Fruit fly (Drosophila melanogaster) whole organism, embryonic: Measurements from ENCODE around the gene CG42393.

Source experiments
- Asciz ChIP-seq: fragments of 200-800 bp; sonication (Bioruptor generic); optimal IDR thresholded peaks from 2 replicates; lab custom pipeline; 2017; ENCODE audit warnings: missing biosample characterization, mild to moderate bottlenecking, missing genetic modification characterization, missing genetic modification reagents
- Bgb ChIP-seq: fragments of 200-800 bp; sonication (Bioruptor generic); IDR thresholded peaks from 2 replicates; pipeline ENCODE4 v1.3.6; 2022; ENCODE audit warnings: missing biosample characterization, missing genetic modification characterization; ENCODE audit not compliant: partially characterized antibody
- CG11398 ChIP-seq: fragments of 200-800 bp; sonication (Bioruptor generic); optimal IDR thresholded peaks from 2 replicates; lab custom pipeline; 2016; ENCODE audit warnings: missing biosample characterization, missing genetic modification characterization
- CG11504 ChIP-seq: fragments of 200-800 bp; sonication (Bioruptor generic); optimal IDR thresholded peaks from 3 replicates; lab custom pipeline; 2019; ENCODE audit warnings: missing biosample characterization, mild to moderate bottlenecking, missing genetic modification characterization, moderate library complexity
- CG11695 ChIP-seq: fragments of 200-800 bp; sonication (Bioruptor generic); IDR thresholded peaks from 3 replicates; pipeline ENCODE4 v1.3.6; 2022; ENCODE audit warnings: missing biosample characterization, missing genetic modification characterization
- CG11723 ChIP-seq: fragments of 200-800 bp; sonication (Bioruptor generic); optimal IDR thresholded peaks from 2 replicates; lab custom pipeline; 2017; ENCODE audit warnings: missing biosample characterization, mild to moderate bottlenecking, missing genetic modification characterization
- CG12744 ChIP-seq: fragments of 200-800 bp; sonication (Bioruptor generic); optimal IDR thresholded peaks from 2 replicates; lab custom pipeline; 2016; ENCODE audit warnings: missing biosample characterization, missing genetic modification characterization
- CG13624 ChIP-seq: fragments of 200-800 bp; sonication (Bioruptor generic); optimal IDR thresholded peaks from 2 replicates; lab custom pipeline; 2016; ENCODE audit warnings: missing biosample characterization, missing genetic modification characterization
- CG14860 ChIP-seq: fragments of 200-800 bp; sonication (Bioruptor generic); IDR thresholded peaks from 3 replicates; pipeline ENCODE4 v1.3.6; 2022; ENCODE audit warnings: missing biosample characterization, missing genetic modification characterization; ENCODE audit not compliant: partially characterized antibody
- CG15073 ChIP-seq: fragments of 200-800 bp; sonication (Bioruptor generic); optimal IDR thresholded peaks from 2 replicates; lab custom pipeline; 2016; ENCODE audit warnings: missing biosample characterization, missing genetic modification characterization
- CG1647 ChIP-seq: fragments of 200-800 bp; sonication (Bioruptor generic); optimal IDR thresholded peaks from 3 replicates; lab custom pipeline; 2016; ENCODE audit warnings: missing biosample characterization, missing genetic modification characterization
- CG18764 ChIP-seq: fragments of 200-800 bp; sonication (Bioruptor generic); optimal IDR thresholded peaks from 3 replicates; lab custom pipeline; 2016; ENCODE audit warnings: missing biosample characterization, missing genetic modification characterization
- CG3065 ChIP-seq: fragments of 200-800 bp; sonication (Bioruptor generic); optimal IDR thresholded peaks from 2 replicates; lab custom pipeline; 2016; ENCODE audit warnings: missing biosample characterization, missing genetic modification characterization
- CG43689 ChIP-seq: fragments of 200-800 bp; sonication (Bioruptor generic); IDR thresholded peaks from 2 replicates; pipeline ENCODE4 v1.3.6; 2022; ENCODE audit warnings: missing biosample characterization, missing genetic modification characterization
- CG4404 ChIP-seq: fragments of 200-800 bp; sonication (Bioruptor generic); IDR thresholded peaks from 2 replicates; pipeline ENCODE4 v1.3.6; 2022; ENCODE audit warnings: missing biosample characterization, missing genetic modification characterization
- CG4854 ChIP-seq: fragments of 200-800 bp; sonication (Bioruptor generic); optimal IDR thresholded peaks from 2 replicates; lab custom pipeline; 2016; ENCODE audit warnings: missing biosample characterization, missing genetic modification characterization, inconsistent platforms
- CTCF ChIP-seq: fragments of 200-800 bp; sonication (Bioruptor generic); optimal IDR thresholded peaks from 2 replicates; lab custom pipeline; 2017; ENCODE audit warnings: missing biosample characterization, mild to moderate bottlenecking, missing genetic modification characterization, moderate library complexity
- D19A ChIP-seq: fragments of 200-800 bp; optimal IDR thresholded peaks from 3 replicates; lab custom pipeline; 2019; ENCODE audit warnings: missing biosample characterization, mild to moderate bottlenecking, missing genetic modification characterization, moderate library complexity
- Dp ChIP-seq: fragments of 200-800 bp; sonication (Bioruptor generic); optimal IDR thresholded peaks from 2 replicates; lab custom pipeline; 2018; ENCODE audit warnings: missing biosample characterization, mild to moderate bottlenecking, missing genetic modification characterization, moderate library complexity
- E2f2 ChIP-seq: fragments of 200-800 bp; sonication (Bioruptor generic); IDR thresholded peaks from 2 replicates; pipeline ENCODE4 v1.3.6; 2022; ENCODE audit warnings: missing biosample characterization, missing genetic modification characterization
- Elba2 ChIP-seq: fragments of 200-800 bp; sonication (Bioruptor generic); optimal IDR thresholded peaks from 3 replicates; lab custom pipeline; 2016; ENCODE audit warnings: missing biosample characterization, missing genetic modification characterization
- GATAe ChIP-seq: fragments of 200-800 bp; sonication (Bioruptor generic); conservative IDR thresholded peaks from 2 replicates; pipeline ENCODE4 v1.3.6; 2022; ENCODE audit warnings: missing biosample characterization, missing genetic modification characterization
- Gug ChIP-seq: fragments of 200-800 bp; sonication (Bioruptor generic); IDR thresholded peaks from 4 replicates; pipeline ENCODE4 v1.3.6; 2022; ENCODE audit warnings: missing biosample characterization, missing genetic modification characterization
- Hr39 ChIP-seq: fragments of >200 bp; optimal IDR thresholded peaks from 2 replicates; lab custom pipeline; 2017
- Lim3 ChIP-seq: fragments of 200-800 bp; sonication (Bioruptor generic); IDR thresholded peaks from 2 replicates; pipeline ENCODE4 v1.3.6; 2022; ENCODE audit warnings: missing biosample characterization, missing genetic modification characterization
- MESR4 ChIP-seq: fragments of 200-800 bp; sonication (Bioruptor generic); optimal IDR thresholded peaks from 2 replicates; lab custom pipeline; 2018; ENCODE audit warnings: missing biosample characterization, mild to moderate bottlenecking, missing genetic modification characterization, moderate library complexity
- Med ChIP-seq: fragments of 200-800 bp; sonication (Bioruptor generic); peaks from one replicate; lab custom pipeline; 2016; ENCODE audit warnings: missing biosample characterization, missing genetic modification characterization, mild to moderate bottlenecking, inconsistent platforms, moderate library complexity
- Mes4 ChIP-seq: fragments of 200-800 bp; sonication (Bioruptor generic); optimal IDR thresholded peaks from 2 replicates; lab custom pipeline; 2016; ENCODE audit warnings: missing biosample characterization, missing genetic modification characterization
- Neu2 ChIP-seq: fragments of 200-800 bp; sonication (Bioruptor generic); optimal IDR thresholded peaks from 3 replicates; lab custom pipeline; 2016; ENCODE audit warnings: missing biosample characterization, missing genetic modification characterization, borderline replicate concordance
- Nf-YA ChIP-seq: fragments of 200-800 bp; sonication (Bioruptor generic); IDR thresholded peaks from 2 replicates; pipeline ENCODE4 v1.3.6; 2022; ENCODE audit warnings: missing biosample characterization, missing genetic modification characterization
- Trl ChIP-seq, 3 experiments: fragments of >200 bp in 2 of 3; fragments of 200-800 bp in 1 of 3; sonication (Bioruptor generic) in 1 of 3; optimal IDR thresholded peaks; 2 replicates in 1 of 3; 3 replicates in 2 of 3; lab custom pipeline; 2016 to 2017; ENCODE audit warnings: missing biosample characterization in 1 of 3, missing genetic modification characterization in 1 of 3
- ato ChIP-seq: fragments of 200-800 bp; sonication (Bioruptor generic); IDR thresholded peaks from 2 replicates; pipeline ENCODE4 v1.3.6; 2022; ENCODE audit warnings: missing biosample characterization, missing genetic modification characterization; ENCODE audit not compliant: partially characterized antibody
- bbx ChIP-seq: fragments of 200-800 bp; sonication (Bioruptor generic); IDR thresholded peaks from 2 replicates; pipeline ENCODE4 v1.3.6; 2022; ENCODE audit warnings: missing biosample characterization, missing genetic modification characterization; ENCODE audit not compliant: partially characterized antibody
- caup ChIP-seq: fragments of 200-800 bp; sonication (Bioruptor generic); optimal IDR thresholded peaks from 3 replicates; lab custom pipeline; 2017; ENCODE audit warnings: missing biosample characterization, mild to moderate bottlenecking, missing genetic modification characterization, moderate library complexity; ENCODE audit not compliant: severe bottlenecking
- ci ChIP-seq: fragments of 200-800 bp; sonication (Bioruptor generic); IDR thresholded peaks from 3 replicates; pipeline ENCODE4 v1.3.6; 2022; ENCODE audit warnings: missing biosample characterization, missing genetic modification characterization
- cwo ChIP-seq: fragments of 200-800 bp; sonication (Bioruptor generic); optimal IDR thresholded peaks from 3 replicates; lab custom pipeline; 2017; ENCODE audit warnings: missing biosample characterization, missing genetic modification characterization, mild to moderate bottlenecking, moderate library complexity, missing genetic modification reagents
- en ChIP-seq: fragments of 200-800 bp; sonication (Bioruptor generic); optimal IDR thresholded peaks from 2 replicates; lab custom pipeline; 2016; ENCODE audit warnings: missing biosample characterization, missing genetic modification characterization
- gfzf ChIP-seq: fragments of 200-800 bp; sonication (Bioruptor generic); optimal IDR thresholded peaks from 2 replicates; lab custom pipeline; 2016; ENCODE audit warnings: missing biosample characterization, mild to moderate bottlenecking, missing genetic modification characterization, moderate library complexity
- ken ChIP-seq: fragments of 200-800 bp; sonication (Bioruptor generic); IDR thresholded peaks from 3 replicates; pipeline ENCODE4 v1.3.6; 2022; ENCODE audit warnings: missing biosample characterization, missing genetic modification characterization
- mam ChIP-seq: fragments of 200-800 bp; sonication (Bioruptor generic); optimal IDR thresholded peaks from 3 replicates; lab custom pipeline; 2016; ENCODE audit warnings: missing biosample characterization, missing genetic modification characterization
- mirr ChIP-seq: fragments of 200-800 bp; sonication (Bioruptor generic); optimal IDR thresholded peaks from 3 replicates; lab custom pipeline; 2018; ENCODE audit warnings: missing biosample characterization, mild to moderate bottlenecking, missing genetic modification characterization
- nau ChIP-seq: fragments of 200-800 bp; sonication (Bioruptor generic); optimal IDR thresholded peaks from 3 replicates; lab custom pipeline; 2017; ENCODE audit warnings: missing biosample characterization, mild to moderate bottlenecking, missing genetic modification characterization, missing genetic modification reagents
- nmo ChIP-seq: fragments of 200-800 bp; sonication (Bioruptor generic); optimal IDR thresholded peaks from 2 replicates; lab custom pipeline; 2018; ENCODE audit warnings: missing biosample characterization, mild to moderate bottlenecking, missing genetic modification characterization, moderate library complexity
- onecut ChIP-seq: fragments of 200-800 bp; sonication (Bioruptor generic); IDR thresholded peaks from 2 replicates; pipeline ENCODE4 v1.3.6; 2022; ENCODE audit warnings: missing biosample characterization, missing genetic modification characterization
- pros ChIP-seq: fragments of 200-800 bp; sonication (Bioruptor generic); optimal IDR thresholded peaks from 3 replicates; lab custom pipeline; 2019; ENCODE audit warnings: missing biosample characterization, mild to moderate bottlenecking, missing genetic modification characterization, moderate library complexity
- pzg ChIP-seq: fragments of 200-800 bp; sonication (Bioruptor generic); optimal IDR thresholded peaks from 3 replicates; lab custom pipeline; 2018; ENCODE audit warnings: missing biosample characterization, mild to moderate bottlenecking, missing genetic modification characterization, moderate library complexity
- rib ChIP-seq: fragments of 200-800 bp; sonication (Bioruptor generic); IDR thresholded peaks from 2 replicates; pipeline ENCODE4 v1.3.6; 2022; ENCODE audit warnings: missing biosample characterization, missing genetic modification characterization
- slbo ChIP-seq: fragments of 200-800 bp; sonication (Bioruptor generic); IDR thresholded peaks from 2 replicates; pipeline ENCODE4 v1.3.6; 2022; ENCODE audit warnings: missing biosample characterization, missing genetic modification characterization
- sob ChIP-seq: fragments of 200-800 bp; sonication (Bioruptor generic); IDR thresholded peaks from 2 replicates; pipeline ENCODE4 v1.3.6; 2022; ENCODE audit warnings: missing biosample characterization, missing genetic modification characterization
- wdn ChIP-seq: fragments of 200-800 bp; sonication (Bioruptor generic); IDR thresholded peaks from 2 replicates; pipeline ENCODE4 v1.3.6; 2022; ENCODE audit warnings: missing biosample characterization, missing genetic modification characterization

CG42393 gene

dm6 chr3L:18023622-18024021 is 18.9 kb upstream of the CG42393 start (continued):
- peak; percentile 36; the same call in 1 of the 2 replicates for TF ChIP-seq GATAe (GFP tag; lab: Robert Waterston, UW)
- no peak for TF ChIP-seq pzg
- TF ChIP-seq Asciz (GFP tag; lab: Kevin White, UChicago) = no peak
- TF ChIP-seq CG4854 (GFP tag; lab: Kevin White, UChicago) = no peak
- peak; percentile 67; the same call in 2 of the 3 replicates for TF ChIP-seq CG11695 (GFP tag; lab: Robert Waterston, UW)
- TF ChIP-seq Dp = no peak
- no peak for TF ChIP-seq Elba2 (GFP tag; lab: Kevin White, UChicago)
- no peak for TF ChIP-seq slbo (GFP tag; lab: Robert Waterston, UW)
- TF ChIP-seq Neu2 = no peak
- TF ChIP-seq CG12744 (GFP tag; lab: Kevin White, UChicago) = no peak
- TF ChIP-seq Trl (optimal IDR thresholded peaks at IDR 0.05; lab: Kevin White, UChicago) = no peak
- no peak for TF ChIP-seq Trl (GFP tag; optimal IDR thresholded peaks at IDR 0.05; lab: Kevin White, UChicago)
- TF ChIP-seq Bgb (GFP tag; lab: Robert Waterston, UW) = peak; percentile 35; the same call in 1 of the 2 replicates
- no peak for TF ChIP-seq CG13624 (GFP tag; lab: Kevin White, UChicago)
- no peak for TF ChIP-seq gfzf (GFP tag; lab: Kevin White, UChicago)
- TF ChIP-seq CG11398 (GFP tag; lab: Kevin White, UChicago) = no peak
- TF ChIP-seq CG14860 = no peak
- TF ChIP-seq D19A (tag; lab: Kevin White, UChicago) = no peak
- TF ChIP-seq nmo = no peak
- peak; percentile 87 for TF ChIP-seq mirr (GFP tag; lab: Kevin White, UChicago)
- TF ChIP-seq cwo (GFP tag; lab: Kevin White, UChicago) = peak; percentile 28
- TF ChIP-seq CG15073 (GFP tag; lab: Kevin White, UChicago) = no peak
- TF ChIP-seq ci (GFP tag; lab: Robert Waterston, UW) = no peak
- TF ChIP-seq sob = no peak
- no peak for TF ChIP-seq CG11723 (GFP tag; lab: Kevin White, UChicago)
- peak; percentile 39; the same call in 1 of the 2 replicates for TF ChIP-seq rib
- no peak for TF ChIP-seq CG11504 (tag; lab: Kevin White, UChicago)
- TF ChIP-seq, all 482 proteins: peak for 23

DNA sequence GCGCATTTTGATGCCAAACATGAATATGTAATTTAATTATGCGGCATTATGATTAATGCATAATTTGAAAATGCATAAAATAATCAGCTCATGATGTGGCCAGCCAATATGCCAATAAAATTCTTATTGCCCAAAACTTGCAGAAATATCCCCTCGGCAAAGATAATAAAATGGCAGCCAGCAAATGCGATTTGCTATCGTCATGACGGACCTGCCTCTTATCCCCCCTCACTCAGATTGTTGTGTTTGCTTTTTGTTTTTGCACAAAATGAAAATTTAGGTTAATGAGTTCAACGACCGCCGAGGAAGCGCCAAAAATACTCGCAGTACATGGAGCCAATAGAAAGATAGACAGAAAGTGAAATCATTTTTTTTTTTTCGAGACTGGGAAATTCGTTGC is 17.9 kb upstream of the CG42393 start:
- no peak for TF ChIP-seq CG3065 (GFP tag; lab: Kevin White, UChicago)
- no peak for TF ChIP-seq Hr39 (lab: Kevin White, UChicago)
- no peak for TF ChIP-seq MESR4 (GFP tag; lab: Kevin White, UChicago)
- peak; percentile 55 for TF ChIP-seq Med (GFP tag; lab: Kevin White, UChicago)
- TF ChIP-seq GATAe (GFP tag; lab: Robert Waterston, UW) = peak; percentile 49; the same call in 1 of the 2 replicates
- TF ChIP-seq Mes4 (GFP tag; lab: Kevin White, UChicago) = no peak
- no peak for TF ChIP-seq onecut (GFP tag; lab: Robert Waterston, UW)

DNA sequence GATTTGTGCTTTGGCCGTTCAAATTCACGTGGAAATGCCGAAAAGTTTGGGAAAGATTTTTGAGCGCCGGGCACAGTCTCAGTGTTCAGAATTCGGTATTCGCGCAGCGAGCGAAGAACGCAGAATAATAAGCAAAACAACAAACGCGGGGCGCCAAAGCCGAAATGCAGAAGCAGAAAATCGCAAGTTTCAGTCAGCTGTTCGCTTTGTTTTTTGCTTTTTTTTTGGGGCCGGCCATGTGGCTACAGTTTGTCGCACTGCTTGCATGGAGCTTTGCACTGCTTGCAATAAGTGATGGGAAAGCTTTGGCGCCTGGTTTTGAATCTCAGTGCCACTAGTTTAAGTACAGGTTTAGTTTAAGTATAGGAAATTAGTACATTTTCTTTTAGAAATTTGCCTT is 16.6 kb upstream of the CG42393 start:
- peak; percentile 71 for TF ChIP-seq CTCF (GFP tag; lab: Kevin White, UChicago)
- TF ChIP-seq Lim3 (GFP tag; lab: Robert Waterston, UW) = no peak
- no peak for TF ChIP-seq CG43689 (GFP tag; lab: Robert Waterston, UW)
- no peak for TF ChIP-seq ato (GFP tag; lab: Robert Waterston, UW)
- no peak for TF ChIP-seq CG1647 (GFP tag; lab: Kevin White, UChicago)
- TF ChIP-seq wdn (GFP tag; lab: Robert Waterston, UW) = no peak
- peak; percentile 92 for TF ChIP-seq E2f2 (GFP tag; lab: Robert Waterston, UW)
- no peak for TF ChIP-seq pros (GFP tag; lab: Kevin White, UChicago)
- no peak for TF ChIP-seq CG4404 (GFP tag; lab: Robert Waterston, UW)
- TF ChIP-seq bbx = 0 out of 2 replicates have a peak, but pooled peaks have one; percentile 25
- no peak for TF ChIP-seq mam (GFP tag; lab: Kevin White, UChicago)
- TF ChIP-seq nau (GFP tag; lab: Kevin White, UChicago) = no peak
- TF ChIP-seq caup = no peak
- no peak for TF ChIP-seq Nf-YA (GFP tag; lab: Robert Waterston, UW)
- no peak for TF ChIP-seq Gug (GFP tag; lab: Robert Waterston, UW)
- TF ChIP-seq en (GFP tag; lab: Kevin White, UChicago) = no peak
- TF ChIP-seq CG11695 (GFP tag; lab: Robert Waterston, UW) = no peak
- TF ChIP-seq CG18764 (GFP tag; lab: Kevin White, UChicago) = no peak
- 0 out of 3 replicates have a peak, but pooled peaks have one; percentile 15 for TF ChIP-seq ken
